Worm (Caenorhabditis elegans): ENCODE results near the gene fbxb-112.
"Not testable (repeated sequence)": the region's sequence is repeated elsewhere in the genome, so short reads cannot be mapped to it uniquely, and the experiment has no call there.

Gene fbxb-112

DNA sequence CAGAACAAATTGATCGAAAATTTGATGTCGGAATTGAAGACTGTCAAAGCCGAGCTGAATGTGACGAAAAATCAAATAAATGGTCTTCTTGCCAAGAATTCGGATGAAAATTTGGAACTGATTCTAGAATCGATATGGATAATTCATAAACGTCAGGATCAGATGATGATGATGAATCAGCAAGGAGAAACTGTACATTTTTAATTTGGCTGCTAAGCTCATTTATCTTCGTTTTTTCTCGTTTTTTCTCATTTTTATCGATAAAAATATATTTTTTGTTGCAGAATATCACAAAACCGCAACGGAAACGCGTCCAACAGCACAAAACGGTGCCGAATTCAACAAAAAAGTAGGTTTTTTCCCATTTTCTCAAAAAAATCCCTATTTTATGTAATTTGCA, 41.4 kb upstream of the fbxb-112 start, which contains the start of gene C16C8.14:
Gene C16C8.14, plus strand, starts transcription at position 301 of the 400 bp plus-strand sequence.
- not testable (repeated sequence) for TF ChIP-seq tbx-2 (tag; optimal IDR thresholded peaks at IDR 0.05); unc-130 (tag; optimal IDR thresholded peaks at IDR 0.05); nhr-90 (tag; optimal IDR thresholded peaks at IDR 0.05; ENCODE audit: poor library complexity)

- TF ChIP-seq ztf-4 (tag; optimal IDR thresholded peaks at IDR 0.05) (no peak), F16B12.6 (tag; optimal IDR thresholded peaks at IDR 0.05) (no peak), aha-1 (tag; optimal IDR thresholded peaks at IDR 0.05) (no peak), nhr-77 (tag; optimal IDR thresholded peaks at IDR 0.05) (no peak), mab-9 (GFP tag; IDR thresholded peaks at IDR 0.05) (no peak), sup-37 (GFP tag; optimal IDR thresholded peaks at IDR 0.05) (no peak), zag-1 (tag; optimal IDR thresholded peaks at IDR 0.05) (no peak), fos-1 (tag; optimal IDR thresholded peaks at IDR 0.05) (no peak), hpl-2 (GFP tag; optimal IDR thresholded peaks at IDR 0.05) (no peak), lsy-2 (tag; optimal IDR thresholded peaks at IDR 0.05) (no peak)
Measured at ce11 chrII:3452421-3452820, 38.5 kb upstream of the fbxb-112 start, which contains the start of gene C16C8.12. Gene C16C8.12, plus strand, starts transcription at chrII:3452721.

DNA sequence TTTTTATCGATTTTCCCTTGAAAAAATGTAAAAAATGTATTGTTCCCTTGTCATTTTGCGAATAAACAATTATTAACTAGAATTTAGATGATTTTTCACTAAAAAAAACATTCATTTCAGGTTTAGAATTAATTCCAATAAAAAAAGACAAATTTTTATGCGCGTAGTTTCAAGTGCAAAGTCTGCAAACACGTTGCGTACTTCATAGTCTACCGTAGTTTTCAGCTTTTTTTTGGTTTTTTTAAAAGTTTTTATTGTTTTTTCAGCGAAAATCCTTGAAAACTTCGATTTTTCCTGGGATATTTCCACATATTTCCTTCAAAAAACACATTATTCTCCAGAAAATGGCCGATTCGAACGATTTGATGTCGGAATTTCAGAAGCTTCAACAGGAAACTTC, 37.4 kb upstream of the fbxb-112 start, which contains the start of gene C16C8.11:
Gene C16C8.11, plus strand, starts transcription at position 188 of the 400 bp plus-strand sequence.
- TF ChIP-seq blmp-1 (tag; optimal IDR thresholded peaks at IDR 0.05), result no peak
- no peak for TF ChIP-seq unc-62 (GFP tag; optimal IDR thresholded peaks at IDR 0.05)
- TF ChIP-seq sup-37 (GFP tag; optimal IDR thresholded peaks at IDR 0.05), result no peak
- TF ChIP-seq tbx-2 (tag; optimal IDR thresholded peaks at IDR 0.05), result no peak
- TF ChIP-seq nhr-19 (GFP tag; conservative IDR thresholded peaks at IDR 0.05), result no peak
- TF ChIP-seq mab-9 (GFP tag; IDR thresholded peaks at IDR 0.05), result no peak
- no peak for TF ChIP-seq unc-130 (tag; optimal IDR thresholded peaks at IDR 0.05)
- TF ChIP-seq ceh-63 (GFP tag; optimal IDR thresholded peaks at IDR 0.05), result no peak
- no peak for TF ChIP-seq snu-23 (GFP tag; optimal IDR thresholded peaks at IDR 0.05)
- no peak for TF ChIP-seq ceh-88 (GFP tag; IDR thresholded peaks at IDR 0.05)

DNA sequence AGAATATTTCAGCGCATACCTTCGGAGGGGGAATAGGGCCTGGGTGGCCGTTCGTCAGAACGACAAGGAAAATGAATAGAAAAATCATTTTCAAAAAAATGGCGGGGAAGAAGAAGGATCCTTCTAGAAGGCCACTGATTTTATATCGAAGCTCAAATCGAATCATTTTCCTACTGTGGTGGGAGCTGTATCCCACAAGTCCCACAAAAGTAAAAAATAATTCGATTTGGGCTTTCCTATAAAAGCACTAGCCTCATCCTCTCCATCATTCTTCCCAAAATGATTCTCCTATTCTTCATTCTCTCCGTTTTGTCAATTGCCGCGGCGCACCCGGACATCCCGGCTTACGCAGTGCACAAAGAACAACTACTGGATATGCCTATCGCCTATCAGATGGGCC, 32.7 kb upstream of the fbxb-112 start, which contains the start of the genes C16C8.26 and C16C8.19:
Gene C16C8.26, minus strand, starts transcription at position 101 of the 400 bp plus-strand sequence.
Gene C16C8.19, plus strand, starts transcription at position 279 of the 400 bp plus-strand sequence.
- TF ChIP-seq unc-30 (tag; optimal IDR thresholded peaks at IDR 0.05) (no peak), ets-5 (GFP tag; IDR thresholded peaks at IDR 0.05) (no peak), snu-23 (GFP tag; optimal IDR thresholded peaks at IDR 0.05) (no peak), fkh-8 (tag; optimal IDR thresholded peaks at IDR 0.05) (no peak), unc-62 (GFP tag; optimal IDR thresholded peaks at IDR 0.05) (no peak), efl-3 (GFP tag; optimal IDR thresholded peaks at IDR 0.05) (no peak), C34B4.2 (tag; optimal IDR thresholded peaks at IDR 0.05) (no peak), nhr-20 (tag; optimal IDR thresholded peaks at IDR 0.05) (no peak), pqm-1 (tag; optimal IDR thresholded peaks at IDR 0.05) (no peak), efl-1 (optimal IDR thresholded peaks at IDR 0.05) (no peak), efl-1 (GFP tag; optimal IDR thresholded peaks at IDR 0.05 in 1 of 2) (no peak), snpc-4 (tag; optimal IDR thresholded peaks at IDR 0.05) (no peak)

DNA sequence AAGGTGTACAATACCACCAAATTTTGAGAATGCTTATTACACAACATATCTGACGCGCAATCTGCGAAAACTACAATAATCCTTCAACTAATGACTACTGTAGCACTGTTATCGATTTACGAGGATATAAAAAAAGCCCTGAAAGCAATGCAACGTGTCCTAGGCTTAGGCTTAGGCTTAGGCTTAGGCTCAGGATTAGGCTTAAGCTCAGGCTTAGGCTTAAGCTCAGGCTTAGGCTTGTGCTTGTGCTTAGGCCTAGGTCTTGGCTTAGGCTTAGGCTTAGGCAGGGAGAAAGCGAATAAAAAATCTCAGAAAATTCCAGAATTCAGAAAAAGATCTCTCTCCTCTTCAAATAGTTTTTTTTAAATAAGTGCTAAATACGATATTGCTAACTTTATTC, 31.7 kb upstream of the fbxb-112 start:
- TF ChIP-seq lin-15B (tag; optimal IDR thresholded peaks at IDR 0.05), result no peak
- TF ChIP-seq ces-1 (GFP tag; optimal IDR thresholded peaks at IDR 0.05), result no peak
- TF ChIP-seq ceh-88 (GFP tag; IDR thresholded peaks at IDR 0.05), result no peak
- no peak for TF ChIP-seq hlh-17 (GFP tag; optimal IDR thresholded peaks at IDR 0.05; ENCODE audit: borderline replicate concordance)
- no peak for TF ChIP-seq lin-14 (GFP tag; optimal IDR thresholded peaks at IDR 0.05)
- no peak for TF ChIP-seq C34B4.2 (tag; optimal IDR thresholded peaks at IDR 0.05)
- no peak for TF ChIP-seq unc-62 (GFP tag; optimal IDR thresholded peaks at IDR 0.05)
- no peak for TF ChIP-seq egl-13 (tag; optimal IDR thresholded peaks at IDR 0.05)
- no peak for TF ChIP-seq unc-30 (tag; optimal IDR thresholded peaks at IDR 0.05)
- no peak for TF ChIP-seq mep-1 (tag; optimal IDR thresholded peaks at IDR 0.05)
- no peak for TF ChIP-seq unc-86 (tag; optimal IDR thresholded peaks at IDR 0.05)
